Worm (Caenorhabditis elegans): ENCODE data around the gene irld-15.
A peak's percentile ranks its signal among the peaks of the same experiment; 100 is the strongest.

irld-15 gene

DNA sequence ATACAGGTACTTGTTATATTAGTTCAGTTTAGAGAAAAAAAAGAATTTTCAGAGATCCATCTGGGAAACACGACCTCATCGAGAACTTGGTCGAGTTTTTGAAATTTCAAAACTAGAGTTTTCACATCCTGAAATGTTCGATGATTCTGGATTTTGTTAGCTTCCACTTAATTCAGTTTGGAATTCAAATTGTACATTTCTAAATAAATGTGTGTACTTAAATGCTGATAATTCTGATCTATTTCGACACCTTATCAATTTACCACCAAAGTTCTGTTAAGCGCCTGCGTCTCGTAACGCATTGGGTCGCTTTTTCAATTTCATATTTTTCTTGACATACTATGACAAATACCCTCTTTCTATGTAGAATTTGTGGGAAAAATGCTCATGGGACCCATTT, 9.1 kb downstream of the irld-15 start, which contains the start of gene nhr-226:
Gene nhr-226, plus strand, starts transcription at position 301 of the 400 bp plus-strand sequence.
- no peak for TF ChIP-seq blmp-1 (tag; optimal IDR thresholded peaks at IDR 0.05)
- TF ChIP-seq alr-1 (tag; optimal IDR thresholded peaks at IDR 0.05; ENCODE audit: borderline replicate concordance): no peak
- no peak for TF ChIP-seq lin-13 (GFP tag; optimal IDR thresholded peaks at IDR 0.05)

DNA sequence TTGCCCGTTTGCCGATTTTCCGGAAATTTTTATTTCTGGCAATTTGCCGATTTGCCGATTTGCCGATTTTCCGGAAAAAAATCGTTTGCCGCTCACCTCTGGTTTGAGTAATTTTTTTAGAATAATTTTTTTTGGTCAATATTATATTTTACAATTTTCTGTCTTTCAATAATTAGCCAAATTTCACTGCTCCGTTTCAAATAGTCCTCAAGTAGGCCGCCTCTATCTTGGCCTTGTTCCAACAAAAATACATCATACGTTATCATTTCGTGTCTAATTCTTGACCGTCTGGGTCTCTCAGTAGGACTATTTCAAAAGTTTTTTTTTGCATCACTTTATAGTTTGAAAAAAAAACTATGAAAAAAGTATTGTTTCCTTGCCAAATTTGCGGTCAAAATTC, 11.4 kb downstream of the irld-15 start, which contains the start of gene nhr-115:
Gene nhr-115, plus strand, starts transcription at position 301 of the 400 bp plus-strand sequence.
- TF ChIP-seq mep-1 (tag; optimal IDR thresholded peaks at IDR 0.05) (no peak), zip-4 (GFP tag; optimal IDR thresholded peaks at IDR 0.05) (no peak), egl-27 (tag; optimal IDR thresholded peaks at IDR 0.05) (no peak), unc-98 (GFP tag; IDR thresholded peaks at IDR 0.05) (no peak), fos-1 (tag; optimal IDR thresholded peaks at IDR 0.05) (no peak), mef-2 (tag; optimal IDR thresholded peaks at IDR 0.05) (no peak), efl-1 (optimal IDR thresholded peaks at IDR 0.05) (no peak), efl-1 (GFP tag; optimal IDR thresholded peaks at IDR 0.05 in 1 of 2) (no peak), nhr-77 (tag; optimal IDR thresholded peaks at IDR 0.05) (no peak), elt-2 (tag; optimal IDR thresholded peaks at IDR 0.05) (no peak), F16B12.6 (tag; optimal IDR thresholded peaks at IDR 0.05) (no peak), pax-3 (tag; optimal IDR thresholded peaks at IDR 0.05) (no peak), tbx-2 (tag; optimal IDR thresholded peaks at IDR 0.05) (no peak)

DNA sequence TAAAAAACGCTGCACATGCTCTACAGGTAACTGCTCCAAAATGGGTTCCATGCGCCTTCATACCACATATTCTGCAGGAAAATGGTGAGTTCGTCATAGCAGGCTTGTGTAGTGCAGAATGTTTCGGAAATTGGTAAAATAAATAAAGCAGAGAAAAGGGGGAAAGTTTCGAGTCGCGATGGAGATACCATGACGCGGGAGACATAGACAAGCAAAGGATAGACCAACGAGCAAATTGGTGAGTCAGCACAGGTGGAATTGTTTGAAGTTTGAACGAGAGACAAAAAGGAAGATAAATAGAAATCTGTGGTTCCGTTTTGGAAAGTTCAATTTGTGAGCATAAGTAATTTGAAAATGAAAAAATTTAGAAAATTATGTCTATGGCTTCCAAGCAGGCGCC, 13.3 kb downstream of the irld-15 start, which contains the start of gene nhr-225:
Gene nhr-225, minus strand, starts transcription at position 146 of the 400 bp plus-strand sequence.
- TF ChIP-seq sox-4 (tag; optimal IDR thresholded peaks at IDR 0.05) (no peak), jun-1 (tag; optimal IDR thresholded peaks at IDR 0.05) (no peak), unc-30 (tag; optimal IDR thresholded peaks at IDR 0.05) (no peak), dsc-1 (tag; optimal IDR thresholded peaks at IDR 0.05) (no peak), unc-86 (tag; optimal IDR thresholded peaks at IDR 0.05) (no peak)

DNA sequence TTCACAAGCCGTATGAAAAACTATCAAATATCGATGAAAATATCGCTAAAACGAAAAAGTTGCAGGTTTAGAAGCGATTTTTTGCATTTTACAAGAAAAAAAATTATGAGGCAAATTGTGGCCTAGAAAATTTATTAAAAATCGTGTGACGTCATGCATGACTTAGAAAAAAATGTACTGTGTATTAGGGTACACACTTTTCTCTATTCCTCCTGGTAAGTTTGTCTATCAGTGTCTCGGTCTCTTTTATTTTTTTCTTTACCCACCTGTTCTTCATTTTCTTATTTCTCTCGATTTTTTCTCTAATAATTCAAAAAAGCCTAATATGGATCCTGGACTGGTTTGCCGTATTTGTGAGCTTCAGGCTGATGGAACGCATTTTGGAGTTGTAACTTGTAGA, 18.6 kb downstream of the irld-15 start, which contains the start of gene nhr-227:
Gene nhr-227, plus strand, starts transcription at position 326 of the 400 bp plus-strand sequence.
- TF ChIP-seq tlp-1 (tag; optimal IDR thresholded peaks at IDR 0.05) (no peak), efl-1 (optimal IDR thresholded peaks at IDR 0.05) (no peak), efl-1 (GFP tag; optimal IDR thresholded peaks at IDR 0.05 in 1 of 2) (peak in 1 of 2 experiments; percentile 89)

DNA sequence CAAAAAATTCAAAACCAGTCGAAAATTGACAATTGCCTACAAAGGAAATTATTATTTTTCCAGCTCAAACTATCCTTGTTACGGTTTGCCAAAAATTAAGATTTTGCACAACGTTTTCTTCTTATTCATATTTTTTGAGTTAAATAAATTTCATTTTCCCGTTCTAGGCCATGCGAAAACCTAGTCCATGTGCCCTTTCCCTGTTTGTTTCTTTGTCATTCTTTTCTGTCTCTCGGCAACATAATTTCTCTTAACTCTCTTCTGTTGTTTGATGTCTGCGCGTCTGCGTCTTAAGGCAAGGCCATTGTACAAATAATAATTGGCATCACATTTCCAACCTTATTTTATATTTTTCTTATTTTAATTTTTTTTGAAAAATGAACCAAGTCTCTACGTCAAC, 22.2 kb downstream of the irld-15 start, which contains the start of gene nhr-228:
Gene nhr-228, plus strand, starts transcription at position 261 of the 400 bp plus-strand sequence.
- no peak for TF ChIP-seq alr-1 (tag; optimal IDR thresholded peaks at IDR 0.05; ENCODE audit: borderline replicate concordance)
- TF ChIP-seq efl-1 (optimal IDR thresholded peaks at IDR 0.05): peak; percentile 60 to 63
- TF ChIP-seq efl-1 (GFP tag; optimal IDR thresholded peaks at IDR 0.05 in 1 of 2): peak; percentile 20 to 88
- TF ChIP-seq lin-13 (GFP tag; optimal IDR thresholded peaks at IDR 0.05): no peak
- TF ChIP-seq blmp-1 (tag; optimal IDR thresholded peaks at IDR 0.05): peak; percentile 79
- no peak for TF ChIP-seq fkh-4 (tag; optimal IDR thresholded peaks at IDR 0.05; ENCODE audit: borderline replicate concordance)
- no peak for TF ChIP-seq mef-2 (tag; optimal IDR thresholded peaks at IDR 0.05)
- peak; percentile 96 for TF ChIP-seq lin-14 (GFP tag; optimal IDR thresholded peaks at IDR 0.05)
- TF ChIP-seq swsn-7 (tag; optimal IDR thresholded peaks at IDR 0.05): peak; percentile 23
- TF ChIP-seq C34B4.2 (tag; optimal IDR thresholded peaks at IDR 0.05): no peak
- TF ChIP-seq dsc-1 (tag; optimal IDR thresholded peaks at IDR 0.05): no peak
- TF ChIP-seq nhr-28 (tag; optimal IDR thresholded peaks at IDR 0.05): no peak
- TF ChIP-seq mdl-1 (tag; optimal IDR thresholded peaks at IDR 0.05): peak in 1 of 2 experiments; percentile 7
- TF ChIP-seq sptf-1 (tag; optimal IDR thresholded peaks at IDR 0.05): no peak
- no peak for TF ChIP-seq C04F5.9 (tag; optimal IDR thresholded peaks at IDR 0.05)
- no peak for TF ChIP-seq grh-1 (GFP tag; IDR thresholded peaks at IDR 0.05)
- peak; percentile 67 for TF ChIP-seq nhr-20 (tag; optimal IDR thresholded peaks at IDR 0.05)
- TF ChIP-seq nhr-90 (tag; optimal IDR thresholded peaks at IDR 0.05; ENCODE audit: poor library complexity): peak; percentile 10
- TF ChIP-seq lin-35 (GFP tag; optimal IDR thresholded peaks at IDR 0.05): peak; percentile 38 to 56
- no peak for TF ChIP-seq mab-9 (GFP tag; IDR thresholded peaks at IDR 0.05)
- peak; percentile 62 for TF ChIP-seq snu-23 (GFP tag; optimal IDR thresholded peaks at IDR 0.05)
- peak; percentile 24 for TF ChIP-seq pag-3 (tag; optimal IDR thresholded peaks at IDR 0.05; ENCODE audit: borderline replicate concordance, insufficient read depth)
- TF ChIP-seq tbx-2 (tag; optimal IDR thresholded peaks at IDR 0.05): peak; percentile 30
- TF ChIP-seq fos-1 (tag; optimal IDR thresholded peaks at IDR 0.05): no peak
- no peak for TF ChIP-seq nhr-84 (tag; optimal IDR thresholded peaks at IDR 0.05)
- peak; percentile 64 for TF ChIP-seq mep-1 (tag; optimal IDR thresholded peaks at IDR 0.05)
- TF ChIP-seq elt-3 (tag; optimal IDR thresholded peaks at IDR 0.05): peak in 1 of 6 experiments; percentile 47
- TF ChIP-seq C16A3.4 (tag; optimal IDR thresholded peaks at IDR 0.05): peak; percentile 45
- TF ChIP-seq unc-130 (tag; optimal IDR thresholded peaks at IDR 0.05): peak; percentile 37
- no peak for TF ChIP-seq ceh-8 (GFP tag; optimal IDR thresholded peaks at IDR 0.05)
- no peak for TF ChIP-seq vab-15 (tag; optimal IDR thresholded peaks at IDR 0.05)

Data from whole organism, L1 larva.